Worm (Caenorhabditis elegans) whole organism, L4 larva: ENCODE measurements around the gene F49H6.5.

ENCODE experiments used
- egl-43 ChIP-seq: fragments of 200-800 bp; sonication (Bioruptor generic); IDR thresholded peaks from 2 replicates; pipeline ENCODE4 v1.3.6; 2022; ENCODE audit warnings: missing genetic modification reagents, missing genetic modification characterization, missing compliant biosample characterization
- lin-13 ChIP-seq: fragments of 150-350 bp; optimal IDR thresholded peaks from 2 replicates; lab custom pipeline; 2014; ENCODE audit warnings: missing biosample characterization, missing genetic modification reagents, missing genetic modification characterization
- unc-62 ChIP-seq, 3 experiments: fragments of 150-350 bp in 1 of 3; sonication (generic microtip); optimal IDR thresholded peaks in 2 of 3; peaks in 1 of 3; 1 replicate in 1 of 3; 2 replicates in 2 of 3; lab custom pipeline; 2014 to 2017; ENCODE audit warnings: missing biosample characterization in 3 of 3, missing genetic modification characterization in 3 of 3, missing genetic modification reagents in 3 of 3, missing genotype in 1 of 3

ce11 chrV:16980368-16980767 lies 42.7 kb upstream of the F49H6.5 start, which contains the start of gene srz-54:
- TF ChIP-seq unc-62 (GFP tag; optimal IDR thresholded peaks at IDR 0.05 in 1 of 2; lab: Kevin White, UChicago) (no peak), unc-62 (tag; optimal IDR thresholded peaks at IDR 0.05; lab: Kevin White, UChicago) (no peak), lin-13 (GFP tag; lab: Kevin White, UChicago) (no peak), egl-43 (GFP tag; lab: Robert Waterston, UW) (no peak)
